Worm (Caenorhabditis elegans): ENCODE results near the gene Y62E10A.6.
A peak's percentile ranks its signal among the peaks of the same experiment; 100 is the strongest.

Gene Y62E10A.6

ce11 chrIV:13370235-13370739 lies 1.5 kb upstream of the Y62E10A.6 start, which contains the start of the genes rla-2, popl-7 and Y62E10A.24 (continued):
- TF ChIP-seq spr-3 (GFP tag; optimal IDR thresholded peaks at IDR 0.05) = no peak
- TF ChIP-seq jun-1 (tag; optimal IDR thresholded peaks at IDR 0.05) = no peak
- no peak for TF ChIP-seq R02D3.7 (tag; optimal IDR thresholded peaks at IDR 0.05)
- no peak for TF ChIP-seq F10B5.3 (tag; optimal IDR thresholded peaks at IDR 0.05)
- no peak for TF ChIP-seq aha-1 (tag)
- TF ChIP-seq egl-27 (tag; optimal IDR thresholded peaks at IDR 0.05) = no peak
- no peak for TF ChIP-seq nhr-48 (tag; optimal IDR thresholded peaks at IDR 0.05)
- TF ChIP-seq dmd-8 (GFP tag; IDR thresholded peaks at IDR 0.05) = no peak
- peak; percentile 44 for TF ChIP-seq dpl-1 (GFP tag; optimal IDR thresholded peaks at IDR 0.05)
- TF ChIP-seq D1046.2 (GFP tag; IDR thresholded peaks at IDR 0.05) = no peak
- no peak for TF ChIP-seq lin-39 (tag; optimal IDR thresholded peaks at IDR 0.05)
- TF ChIP-seq dmd-6 (GFP tag; IDR thresholded peaks at IDR 0.05) = no peak
- TF ChIP-seq mxl-2 (GFP tag; conservative IDR thresholded peaks at IDR 0.05) = no peak
- no peak for TF ChIP-seq ceh-28 (tag; optimal IDR thresholded peaks at IDR 0.05)
- TF ChIP-seq unc-39 (tag; optimal IDR thresholded peaks at IDR 0.05) = no peak
- no peak for TF ChIP-seq sdz-12 (GFP tag; optimal IDR thresholded peaks at IDR 0.05)
- no peak for TF ChIP-seq skn-1 (tag; optimal IDR thresholded peaks at IDR 0.05)
- peak; percentile 58 for TF ChIP-seq mes-2 (tag; optimal IDR thresholded peaks at IDR 0.05; ENCODE audit: poor library complexity, severe bottlenecking)
- TF ChIP-seq snpc-1.2 (GFP tag; IDR thresholded peaks at IDR 0.05) = no peak
- no peak for TF ChIP-seq arid-1 (GFP tag; conservative IDR thresholded peaks at IDR 0.05)
- no peak for TF ChIP-seq fkh-10 (GFP tag; optimal IDR thresholded peaks at IDR 0.05)
- no peak for TF ChIP-seq nhr-76 (tag; optimal IDR thresholded peaks at IDR 0.05)
- TF ChIP-seq Y48G9A.11 (GFP tag; IDR thresholded peaks at IDR 0.05) = no peak
- TF ChIP-seq daf-12 (tag; optimal IDR thresholded peaks at IDR 0.05) = no peak
- no peak for TF ChIP-seq set-16 (GFP tag; IDR thresholded peaks at IDR 0.05)
- peak; percentile 39; the same call in 1 of the 2 replicates for TF ChIP-seq lin-38 (GFP tag; IDR thresholded peaks at IDR 0.05)
- TF ChIP-seq ceh-20 (GFP tag; IDR thresholded peaks at IDR 0.05) = no peak
- TF ChIP-seq F49E8.2 (tag; optimal IDR thresholded peaks at IDR 0.05; ENCODE audit: borderline replicate concordance) = no peak
- TF ChIP-seq ZK337.2 (GFP tag; IDR thresholded peaks at IDR 0.05) = no peak
- TF ChIP-seq snpc-4 (tag; optimal IDR thresholded peaks at IDR 0.05) = no peak
- TF ChIP-seq mep-1 (tag; optimal IDR thresholded peaks at IDR 0.05) = peak; percentile 3

ce11 chrIV:13374918-13375317 lies 3.1 kb downstream of the Y62E10A.6 start:
- no peak for TF ChIP-seq unc-39 (tag; optimal IDR thresholded peaks at IDR 0.05)
- no peak for TF ChIP-seq sdz-12 (GFP tag; optimal IDR thresholded peaks at IDR 0.05)
- TF ChIP-seq T26A8.4 (GFP tag; IDR thresholded peaks at IDR 0.05) = no peak
- no peak for TF ChIP-seq ceh-62 (tag; optimal IDR thresholded peaks at IDR 0.05)
- TF ChIP-seq set-16 (GFP tag; IDR thresholded peaks at IDR 0.05) = no peak
- no peak for TF ChIP-seq F10B5.3 (tag; optimal IDR thresholded peaks at IDR 0.05)
- no peak for TF ChIP-seq egl-27 (tag; optimal IDR thresholded peaks at IDR 0.05)
- no peak for TF ChIP-seq nhr-25 (tag; optimal IDR thresholded peaks at IDR 0.05; ENCODE audit: borderline replicate concordance, insufficient read depth)
- no peak for TF ChIP-seq saeg-2 (GFP tag; IDR thresholded peaks at IDR 0.05)
- TF ChIP-seq nhr-237 (tag; optimal IDR thresholded peaks at IDR 0.05) = no peak
- TF ChIP-seq ztf-7 (tag; optimal IDR thresholded peaks at IDR 0.05) = no peak
- TF ChIP-seq dmd-8 (GFP tag; IDR thresholded peaks at IDR 0.05) = no peak
- TF ChIP-seq arid-1 (GFP tag; conservative IDR thresholded peaks at IDR 0.05) = no peak
- TF ChIP-seq gei-8 (GFP tag; optimal IDR thresholded peaks at IDR 0.05) = no peak
- TF ChIP-seq nhr-102 (tag; optimal IDR thresholded peaks at IDR 0.05) = no peak
- TF ChIP-seq nhr-11 (tag; optimal IDR thresholded peaks at IDR 0.05) = no peak
- no peak for TF ChIP-seq dpl-1 (GFP tag; optimal IDR thresholded peaks at IDR 0.05)
- TF ChIP-seq daf-19 (GFP tag; conservative IDR thresholded peaks at IDR 0.05) = no peak
- no peak for TF ChIP-seq pha-4 (GFP tag; IDR thresholded peaks at IDR 0.05)
- TF ChIP-seq pha-4 (tag; optimal IDR thresholded peaks at IDR 0.05) = no peak
- no peak for TF ChIP-seq dmd-9 (GFP tag; IDR thresholded peaks at IDR 0.05)

All from whole organism, L4 larva.